Worm (Caenorhabditis elegans) whole organism, midembryonic: ENCODE data around the gene misc-1.
"Not testable (repeated sequence)": the region's sequence is repeated elsewhere in the genome, so short reads cannot be mapped to it uniquely, and the experiment has no call there.

Source experiments
- T22C8.4 ChIP-seq: fragments of 200-800 bp; sonication (Bioruptor generic); IDR thresholded peaks from 2 replicates; pipeline ENCODE4 v1.3.6; 2022; ENCODE audit warnings: missing genetic modification characterization, missing compliant biosample characterization
- cog-1 ChIP-seq: sonication (generic microtip); optimal IDR thresholded peaks from 2 replicates; lab custom pipeline; 2016; ENCODE audit warnings: missing genetic modification characterization, missing compliant biosample characterization
- flt-1 ChIP-seq: fragments of 200-800 bp; sonication (Bioruptor generic); IDR thresholded peaks from 2 replicates; pipeline ENCODE4 v1.3.6; 2022; ENCODE audit warnings: missing genetic modification characterization, missing compliant biosample characterization
- klf-2 ChIP-seq: fragments of 200-800 bp; sonication (Bioruptor generic); conservative IDR thresholded peaks from 2 replicates; pipeline ENCODE4 v1.3.6; 2022; ENCODE audit warnings: missing genetic modification reagents, missing genetic modification characterization, missing compliant biosample characterization
- med-1 ChIP-seq: sonication (generic microtip); optimal IDR thresholded peaks from 2 replicates; lab custom pipeline; 2017; ENCODE audit warnings: missing genetic modification characterization, mild to moderate bottlenecking, missing compliant biosample characterization, antibody characterized with exemption, missing genetic modification reagents; ENCODE audit not compliant: insufficient read depth
- ref-1 ChIP-seq: fragments of 200-800 bp; sonication (Bioruptor generic); conservative IDR thresholded peaks from 2 replicates; pipeline ENCODE4 v1.3.6; 2022; ENCODE audit warnings: missing genetic modification reagents, missing genetic modification characterization, missing compliant biosample characterization
- tab-1 ChIP-seq: fragments of 200-800 bp; sonication (Bioruptor generic); IDR thresholded peaks from 2 replicates; pipeline ENCODE4 v1.3.6; 2022; ENCODE audit warnings: missing genetic modification characterization, missing compliant biosample characterization
- ztf-23 ChIP-seq: fragments of 200-800 bp; sonication (Bioruptor generic); IDR thresholded peaks from 2 replicates; pipeline ENCODE4 v1.3.6; 2022; ENCODE audit warnings: missing genetic modification reagents, missing genetic modification characterization, missing compliant biosample characterization
- ztf-29 ChIP-seq: fragments of 200-800 bp; sonication (Bioruptor generic); IDR thresholded peaks from 2 replicates; pipeline ENCODE4 v1.3.6; 2022; ENCODE audit warnings: missing genetic modification reagents, missing genetic modification characterization, missing compliant biosample characterization

The misc-1 gene

DNA sequence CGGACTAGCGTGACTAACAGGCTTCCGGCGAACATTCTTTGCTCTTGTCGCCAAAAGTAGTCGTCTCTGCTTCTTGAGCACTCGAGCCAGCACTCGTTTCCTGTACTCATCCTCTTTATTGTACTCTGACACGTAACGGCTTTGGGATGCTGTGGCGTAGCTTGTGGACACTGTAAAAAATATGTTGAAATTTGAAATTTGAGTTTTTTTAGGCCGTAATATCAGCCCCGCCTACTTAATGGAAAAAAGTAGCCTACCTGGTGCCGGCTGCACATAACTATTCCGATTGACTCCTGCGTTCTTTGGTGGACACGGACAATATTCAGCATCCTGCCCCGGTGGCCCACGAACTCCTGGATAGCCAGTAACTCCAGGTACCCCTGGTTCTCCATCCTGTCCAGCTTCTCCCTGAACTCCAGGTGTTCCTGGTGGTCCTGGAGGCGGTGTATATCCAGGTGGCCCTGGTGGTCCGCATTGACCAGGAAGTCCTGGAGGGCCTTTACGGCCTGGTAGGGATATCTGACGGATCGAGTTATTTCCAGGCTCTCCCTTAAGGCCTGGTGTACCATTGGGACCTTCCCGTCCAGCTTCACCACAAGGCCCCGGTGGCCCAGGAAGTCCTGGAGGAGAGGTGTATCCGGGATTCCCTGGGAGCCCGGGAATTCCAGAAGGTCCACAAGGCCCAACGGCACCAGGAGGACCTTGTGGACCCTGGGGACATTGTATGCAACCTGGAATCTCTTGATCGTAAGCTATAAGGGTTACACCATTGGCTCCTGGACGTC is 17.7 kb downstream of the misc-1 start:
- TF ChIP-seq klf-2 (GFP tag; lab: Robert Waterston, UW) = no peak
- TF ChIP-seq T22C8.4 (GFP tag; lab: Robert Waterston, UW) = no peak
- no peak for TF ChIP-seq cog-1
- TF ChIP-seq med-1 (GFP tag; lab: Kevin White, UChicago) = no peak
- no peak for TF ChIP-seq ref-1 (GFP tag; lab: Robert Waterston, UW)
- TF ChIP-seq tab-1 (GFP tag; lab: Robert Waterston, UW) = no peak
- no peak for TF ChIP-seq ztf-29 (GFP tag; lab: Robert Waterston, UW)
- TF ChIP-seq flt-1 (GFP tag; lab: Robert Waterston, UW) = no peak

- TF ChIP-seq cog-1 (no peak), ref-1 (GFP tag; lab: Robert Waterston, UW) (no peak), T22C8.4 (GFP tag; lab: Robert Waterston, UW) (no peak), med-1 (GFP tag; lab: Kevin White, UChicago) (no peak)
Observed at ce11 chrII:305645-306044, 19.2 kb downstream of the misc-1 start, which contains the start of gene col-69. Gene col-69, minus strand, starts transcription at chrII:305745.

DNA sequence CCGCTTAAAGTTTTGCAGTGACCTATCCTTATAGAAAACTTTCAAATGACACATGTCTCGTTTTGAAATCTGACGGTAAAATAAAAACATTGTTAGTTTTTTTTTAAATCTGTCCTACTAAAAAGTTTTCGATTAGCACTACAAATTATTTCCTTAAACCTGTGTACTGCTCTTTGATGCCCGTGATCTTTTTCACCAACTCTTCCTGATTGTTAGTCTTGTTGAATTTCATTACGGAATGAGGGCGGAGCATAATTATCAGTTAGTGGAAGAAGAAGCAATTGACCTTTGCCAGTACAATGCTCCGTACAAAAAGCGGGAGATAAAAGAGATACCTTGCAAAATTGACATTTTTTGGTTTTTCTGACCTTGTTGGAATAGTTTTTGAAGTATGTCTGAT is 20.7 kb downstream of the misc-1 start, which contains the start of gene K01A2.4:
K01A2.4 (plus strand) TSS at position 301 of the 400 bp plus-strand sequence.
- TF ChIP-seq cog-1 (no peak), klf-2 (GFP tag; lab: Robert Waterston, UW) (no peak), T22C8.4 (GFP tag; lab: Robert Waterston, UW) (no peak), ref-1 (GFP tag; lab: Robert Waterston, UW) (no peak), med-1 (GFP tag; lab: Kevin White, UChicago) (no peak), tab-1 (GFP tag; lab: Robert Waterston, UW) (no peak), flt-1 (GFP tag; lab: Robert Waterston, UW) (no peak)

DNA sequence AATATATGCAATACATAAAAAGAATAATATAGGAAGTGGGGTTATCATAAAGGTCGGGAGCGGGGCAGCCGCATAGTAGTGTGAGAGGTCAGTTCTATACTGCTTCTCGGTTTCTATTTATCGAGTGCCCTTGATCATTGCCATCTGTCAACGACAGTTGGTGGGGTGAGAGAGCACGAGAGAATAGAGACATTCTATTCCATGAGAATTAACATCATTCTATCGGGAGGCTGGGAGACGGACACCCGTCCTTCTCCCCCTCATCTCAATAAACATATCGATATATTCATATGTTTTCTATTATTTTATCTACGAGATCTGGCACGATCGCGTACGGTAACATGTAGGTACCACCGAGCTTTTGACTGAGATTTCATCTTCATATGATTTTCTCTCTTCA is 25.7 kb downstream of the misc-1 start, which contains the start of gene mps-2:
mps-2 (minus strand) TSS at position 101 of the 400 bp plus-strand sequence.
- TF ChIP-seq tab-1 (GFP tag; lab: Robert Waterston, UW); med-1 (GFP tag; lab: Kevin White, UChicago); ztf-29 (GFP tag; lab: Robert Waterston, UW): not testable (repeated sequence)

DNA sequence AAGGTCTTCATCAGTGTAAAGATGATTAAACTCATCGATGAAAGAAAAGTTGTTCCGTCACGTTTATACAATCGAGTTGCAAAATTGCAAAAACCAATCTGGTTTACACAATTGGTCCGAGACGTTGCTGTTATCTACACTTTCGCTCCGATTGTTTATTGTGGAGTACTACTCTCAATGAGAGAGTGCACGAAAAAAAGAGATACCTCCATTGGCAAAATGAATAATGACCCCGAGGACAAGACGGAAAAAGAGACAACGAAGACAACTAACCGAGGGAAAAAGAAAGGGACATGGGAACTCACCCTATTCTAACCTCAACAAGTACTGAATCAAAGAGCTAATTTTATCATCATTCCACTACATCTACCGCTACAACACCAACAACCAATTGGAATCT is 27.1 kb downstream of the misc-1 start:
- TF ChIP-seq T22C8.4 (GFP tag; lab: Robert Waterston, UW) = no peak
- no peak for TF ChIP-seq klf-2 (GFP tag; lab: Robert Waterston, UW)
- no peak for TF ChIP-seq flt-1 (GFP tag; lab: Robert Waterston, UW)
- TF ChIP-seq med-1 (GFP tag; lab: Kevin White, UChicago) = no peak
- no peak for TF ChIP-seq cog-1
- no peak for TF ChIP-seq tab-1 (GFP tag; lab: Robert Waterston, UW)
- TF ChIP-seq ref-1 (GFP tag; lab: Robert Waterston, UW) = no peak
- no peak for TF ChIP-seq ztf-23 (GFP tag; lab: Robert Waterston, UW)
- no peak for TF ChIP-seq ztf-29 (GFP tag; lab: Robert Waterston, UW)

DNA sequence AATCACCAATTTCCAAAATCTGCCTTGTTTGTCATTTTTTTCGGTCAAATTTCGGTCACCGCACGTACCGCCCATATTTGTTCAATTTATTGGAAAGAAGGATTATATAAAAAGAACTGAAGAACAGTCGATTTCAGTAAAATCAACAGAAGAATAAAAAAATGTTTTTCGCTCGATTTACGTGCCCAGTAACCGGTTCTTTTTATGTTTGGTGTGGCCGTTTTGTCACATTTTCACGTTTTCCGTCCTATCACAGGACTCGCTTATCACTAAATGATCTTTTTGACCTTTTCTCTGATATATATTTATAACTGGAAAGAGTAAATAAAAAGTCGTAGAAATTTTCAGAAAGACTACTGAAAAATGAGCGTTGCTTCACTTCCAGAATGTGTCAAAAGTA is 33.0 kb downstream of the misc-1 start, which contains the start of gene far-7:
far-7 (plus strand) TSS at position 331 of the 400 bp plus-strand sequence.
- TF ChIP-seq ztf-23 (GFP tag; lab: Robert Waterston, UW) (no peak), ztf-29 (GFP tag; lab: Robert Waterston, UW) (no peak), tab-1 (GFP tag; lab: Robert Waterston, UW) (no peak), med-1 (GFP tag; lab: Kevin White, UChicago) (no peak), klf-2 (GFP tag; lab: Robert Waterston, UW) (no peak)

ce11 chrII:320783-321182 is 34.4 kb downstream of the misc-1 start:
- TF ChIP-seq med-1 (GFP tag; lab: Kevin White, UChicago) = no peak
- TF ChIP-seq tab-1 (GFP tag; lab: Robert Waterston, UW) = no peak
- TF ChIP-seq ztf-29 (GFP tag; lab: Robert Waterston, UW) = no peak
- TF ChIP-seq klf-2 (GFP tag; lab: Robert Waterston, UW) = no peak
- TF ChIP-seq T22C8.4 (GFP tag; lab: Robert Waterston, UW) = no peak
- TF ChIP-seq flt-1 (GFP tag; lab: Robert Waterston, UW) = no peak

DNA sequence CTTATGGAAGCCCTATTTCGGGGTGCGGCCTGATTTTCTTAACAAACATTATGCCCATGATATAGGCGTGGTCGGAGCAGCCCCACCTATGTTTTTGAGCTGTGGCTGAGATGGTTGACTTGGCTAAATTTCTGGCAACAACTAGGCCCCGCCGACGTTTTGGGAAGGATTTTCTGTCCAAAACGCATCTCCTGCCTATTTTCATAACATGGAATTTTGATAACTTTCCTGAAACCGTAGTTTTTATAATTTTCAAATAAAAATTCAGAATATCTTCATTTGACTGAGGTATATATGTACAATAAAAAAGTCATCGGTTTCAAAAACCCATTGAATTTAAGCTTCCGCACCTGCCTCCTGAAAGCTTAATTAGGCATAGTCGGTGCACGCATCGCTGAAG is 34.8 kb downstream of the misc-1 start:
- TF ChIP-seq flt-1 (GFP tag; lab: Robert Waterston, UW) (no peak), cog-1 (no peak), ref-1 (GFP tag; lab: Robert Waterston, UW) (no peak), med-1 (GFP tag; lab: Kevin White, UChicago) (no peak), ztf-23 (GFP tag; lab: Robert Waterston, UW) (no peak), tab-1 (GFP tag; lab: Robert Waterston, UW) (no peak), ztf-29 (GFP tag; lab: Robert Waterston, UW) (no peak), T22C8.4 (GFP tag; lab: Robert Waterston, UW) (no peak), klf-2 (GFP tag; lab: Robert Waterston, UW) (no peak)

DNA sequence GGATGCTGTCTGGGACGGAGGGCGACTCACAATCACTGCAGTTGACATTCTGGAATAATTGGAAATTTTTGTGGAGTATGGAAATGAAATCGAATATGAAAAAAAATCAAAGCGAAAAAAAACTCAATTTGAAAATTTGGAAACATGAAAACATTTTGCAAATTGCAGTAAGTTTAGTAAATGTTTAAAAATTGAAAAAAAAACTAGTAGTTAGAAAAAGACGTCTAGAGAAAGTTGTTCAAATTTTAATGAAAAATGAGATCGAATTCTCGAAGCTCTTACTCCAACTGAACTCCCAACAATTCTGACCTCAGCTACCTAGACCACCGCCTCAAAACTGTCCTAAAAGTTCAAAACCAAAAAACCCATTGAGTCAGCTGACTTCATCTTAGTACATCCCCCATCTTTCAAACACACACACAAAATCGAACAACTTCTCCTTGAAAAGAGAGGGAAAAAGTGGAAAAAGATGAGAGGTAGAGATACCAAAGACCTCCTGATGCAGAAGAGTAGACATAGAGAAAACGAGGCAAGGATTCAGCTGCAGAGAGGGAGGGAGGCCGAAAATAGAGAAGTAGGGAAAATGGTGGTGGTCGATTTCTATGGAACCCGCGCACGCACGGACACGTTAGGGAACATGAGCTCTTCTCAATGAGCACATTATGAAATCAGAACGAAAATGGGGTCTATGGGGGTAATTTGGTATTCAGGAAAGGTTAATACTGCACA is 36.8 kb downstream of the misc-1 start, which contains the start of gene K01A2.10:
K01A2.10 (minus strand) TSS at position 51 of the 729 bp plus-strand sequence.
- no peak for TF ChIP-seq ref-1 (GFP tag; lab: Robert Waterston, UW)
- no peak for TF ChIP-seq flt-1 (GFP tag; lab: Robert Waterston, UW)
- TF ChIP-seq med-1 (GFP tag; lab: Kevin White, UChicago) = no peak
- TF ChIP-seq klf-2 (GFP tag; lab: Robert Waterston, UW) = no peak
- TF ChIP-seq ztf-23 (GFP tag; lab: Robert Waterston, UW) = no peak
- no peak for TF ChIP-seq cog-1
- TF ChIP-seq tab-1 (GFP tag; lab: Robert Waterston, UW) = no peak
- TF ChIP-seq T22C8.4 (GFP tag; lab: Robert Waterston, UW) = no peak
- no peak for TF ChIP-seq ztf-29 (GFP tag; lab: Robert Waterston, UW)
